Worm (Caenorhabditis elegans) whole organism, late embryonic: ENCODE data around the gene F54B11.9.

ENCODE experiments used
- ama-1 ChIP-seq: fragments of 150-350 bp; optimal IDR thresholded peaks from 2 replicates; lab custom pipeline; 2014
- che-1 ChIP-seq: sonication (generic microtip); optimal IDR thresholded peaks from 2 replicates; lab custom pipeline; 2016; ENCODE audit warnings: mild to moderate bottlenecking, missing genetic modification characterization, missing compliant biosample characterization
- dmd-4 ChIP-seq: sonication (generic microtip); optimal IDR thresholded peaks from 2 replicates; lab custom pipeline; 2016; ENCODE audit warnings: borderline replicate concordance, missing genetic modification characterization, missing compliant biosample characterization
- dve-1 ChIP-seq: sonication (generic microtip); optimal IDR thresholded peaks from 2 replicates; lab custom pipeline; 2017; ENCODE audit warnings: antibody characterized with exemption, mild to moderate bottlenecking, missing genetic modification characterization, missing compliant biosample characterization
- ets-4 ChIP-seq: sonication (generic microtip); optimal IDR thresholded peaks from 2 replicates; lab custom pipeline; 2016; ENCODE audit warnings: missing genetic modification characterization, missing compliant biosample characterization
- fkh-10 ChIP-seq: fragments of 150-350 bp; optimal IDR thresholded peaks from 2 replicates; lab custom pipeline; 2014; ENCODE audit warnings: missing biosample characterization, missing genetic modification reagents, missing genetic modification characterization
- madf-2 ChIP-seq: sonication (generic microtip); optimal IDR thresholded peaks from 2 replicates; lab custom pipeline; 2017; ENCODE audit warnings: missing genetic modification characterization, missing compliant biosample characterization
- pag-3 ChIP-seq: sonication (generic microtip); optimal IDR thresholded peaks from 2 replicates; lab custom pipeline; 2016; ENCODE audit warnings: missing compliant biosample characterization, missing genetic modification characterization, borderline replicate concordance
- ref-2 ChIP-seq: sonication (generic microtip); optimal IDR thresholded peaks from 2 replicates; lab custom pipeline; 2016; ENCODE audit warnings: missing genetic modification characterization, missing compliant biosample characterization
- unc-42 ChIP-seq: sonication (generic microtip); optimal IDR thresholded peaks from 2 replicates; lab custom pipeline; 2016; ENCODE audit warnings: missing genotype, missing genetic modification characterization, missing compliant biosample characterization

- no peak for TF ChIP-seq dmd-4 (tag; lab: Kevin White, UChicago)
- TF ChIP-seq ets-4: no peak
- TF ChIP-seq madf-2 (tag; lab: Kevin White, UChicago): peak; percentile 34
- TF ChIP-seq unc-42 (tag; lab: Kevin White, UChicago): no peak
- no peak for TF ChIP-seq ama-1 (lab: Kevin White, UChicago)
- TF ChIP-seq dve-1 (tag; lab: Kevin White, UChicago): no peak
- no peak for TF ChIP-seq pag-3
- TF ChIP-seq che-1 (tag; lab: Kevin White, UChicago): no peak
- no peak for TF ChIP-seq fkh-10 (GFP tag; lab: Kevin White, UChicago)
- TF ChIP-seq ref-2 (tag; lab: Kevin White, UChicago): peak; percentile 90
Measured at ce11 chrX:13583895-13584344, 21.4 kb upstream of the F54B11.9 start.
